Worm (Caenorhabditis elegans): ENCODE results near the gene C10G8.8.

- TF ChIP-seq dmd-4 (tag; optimal IDR thresholded peaks at IDR 0.05; ENCODE audit: borderline replicate concordance) = no peak
- no peak for TF ChIP-seq pqm-1 (tag; optimal IDR thresholded peaks at IDR 0.05)
- TF ChIP-seq pha-4 (tag; optimal IDR thresholded peaks at IDR 0.05) = no peak
- TF ChIP-seq hlh-30 (tag; optimal IDR thresholded peaks at IDR 0.05; ENCODE audit: insufficient read depth) = no peak
- no peak for TF ChIP-seq nhr-11 (tag; optimal IDR thresholded peaks at IDR 0.05)
- no peak for TF ChIP-seq pat-9 (tag; optimal IDR thresholded peaks at IDR 0.05)
Observed at ce11 chrV:5336884-5337283, 8.7 kb upstream of the C10G8.8 start, which contains the start of gene srg-29.

Data from whole organism, late embryonic.